Worm (Caenorhabditis elegans): Measurements from ENCODE around the gene K11D12.7.

DNA sequence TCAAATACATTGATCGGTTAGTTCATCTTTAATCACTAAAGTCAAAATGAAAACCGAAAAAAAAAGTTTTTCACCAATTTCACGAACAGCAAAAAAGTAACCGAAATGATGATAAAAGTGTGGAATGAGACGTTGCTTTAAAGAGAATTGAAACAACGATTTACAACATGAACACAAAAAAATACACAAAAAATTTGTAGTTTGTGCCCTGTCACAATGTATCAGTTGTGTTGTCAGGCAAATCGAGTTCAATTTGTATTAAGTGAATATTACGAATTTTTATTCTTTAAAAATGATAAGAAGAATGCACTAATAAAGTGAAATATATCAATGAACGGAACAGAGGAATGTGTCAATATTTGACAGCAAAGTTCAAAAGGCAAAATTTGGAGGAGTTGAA, 4.5 kb downstream of the K11D12.7 start:
- no peak for TF ChIP-seq elt-3 (tag; optimal IDR thresholded peaks at IDR 0.05)
- TF ChIP-seq C34B4.2 (tag; optimal IDR thresholded peaks at IDR 0.05): no peak

All from whole organism, L1 larva.